Worm (Caenorhabditis elegans): ENCODE measurements around the gene inx-9.

ce11 chrIV:11717094-11717876 is 41.1 kb downstream of the inx-9 start:
- no peak for TF ChIP-seq unc-130 (tag; optimal IDR thresholded peaks at IDR 0.05)
- TF ChIP-seq nhr-77 (tag; optimal IDR thresholded peaks at IDR 0.05), result no peak
- no peak for TF ChIP-seq ceh-82 (tag; optimal IDR thresholded peaks at IDR 0.05)
- TF ChIP-seq nhr-28 (tag; optimal IDR thresholded peaks at IDR 0.05), result no peak
- no peak for TF ChIP-seq aha-1 (tag; optimal IDR thresholded peaks at IDR 0.05)
- TF ChIP-seq pqm-1 (tag; optimal IDR thresholded peaks at IDR 0.05), result no peak
- TF ChIP-seq elt-2 (tag; optimal IDR thresholded peaks at IDR 0.05), result no peak
- TF ChIP-seq lsy-2 (tag; optimal IDR thresholded peaks at IDR 0.05), result no peak
- no peak for TF ChIP-seq jun-1 (tag; optimal IDR thresholded peaks at IDR 0.05)

Data from whole organism, L1 larva.